Fruit fly (Drosophila melanogaster): Measurements from ENCODE around the gene GATAe.

GATAe gene

DNA sequence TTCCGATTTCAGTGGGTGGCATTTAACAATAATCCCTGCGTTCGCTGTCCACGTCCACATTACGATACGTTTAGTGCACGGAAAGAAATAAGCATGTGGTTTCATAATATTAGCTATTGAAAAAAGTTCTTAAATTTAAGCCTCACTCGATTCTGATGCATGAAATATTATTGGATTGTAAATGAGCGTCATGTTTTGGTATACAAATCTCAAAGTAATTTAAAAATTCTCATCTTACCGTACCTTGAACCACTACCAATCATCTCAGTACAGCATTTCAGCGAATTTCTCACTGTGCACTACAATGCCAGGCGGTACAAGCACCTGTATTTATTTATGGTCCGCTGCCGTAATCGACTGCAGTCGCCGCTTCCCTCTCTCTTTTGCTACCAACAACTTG is 34.7 kb upstream of the GATAe start (continued):
- TF ChIP-seq row (GFP tag; IDR thresholded peaks at IDR 0.05) (no peak), seq (GFP tag; IDR thresholded peaks at IDR 0.05) (no peak), fd96Cb (tag; optimal IDR thresholded peaks at IDR 0.05) (peak; percentile 83), Gug (GFP tag; IDR thresholded peaks at IDR 0.05) (peak; percentile 69), CG8290 (GFP tag; optimal IDR thresholded peaks at IDR 0.05) (no peak), CG8290 (tag; optimal IDR thresholded peaks at IDR 0.05) (peak in 1 of 2 experiments; percentile 82), D19B (GFP tag; optimal IDR thresholded peaks at IDR 0.05) (peak; percentile 54), ERR (GFP tag; optimal IDR thresholded peaks at IDR 0.05) (peak; percentile 46), CG17328 (GFP tag; IDR thresholded peaks at IDR 0.05) (no peak), dysf (GFP tag; IDR thresholded peaks at IDR 0.05) (no peak), zen (tag; optimal IDR thresholded peaks at IDR 0.05) (peak; percentile 64), CG16863 (GFP tag; optimal IDR thresholded peaks at IDR 0.05) (peak; percentile 80), CG32772 (GFP tag; IDR thresholded peaks at IDR 0.05) (no peak), CG7786 (GFP tag; optimal IDR thresholded peaks at IDR 0.05) (peak; percentile 79), Taf1 (GFP tag; IDR thresholded peaks at IDR 0.05) (no peak), vfl (GFP tag; optimal IDR thresholded peaks at IDR 0.05) (peak; percentile 32), Usf (GFP tag; optimal IDR thresholded peaks at IDR 0.05) (peak; percentile 28), CG15011 (GFP tag; optimal IDR thresholded peaks at IDR 0.05) (peak; percentile 56), rib (GFP tag; IDR thresholded peaks at IDR 0.05) (no peak), Ets65A (GFP tag) (peak; percentile 96), lilli (GFP tag; optimal IDR thresholded peaks at IDR 0.05) (peak; percentile 83), Nf-YA (GFP tag; IDR thresholded peaks at IDR 0.05) (no peak), CG8944 (GFP tag; optimal IDR thresholded peaks at IDR 0.05) (peak; percentile 80), CG8924 (tag; optimal IDR thresholded peaks at IDR 0.05) (peak; percentile 82), fd3F (GFP tag; optimal IDR thresholded peaks at IDR 0.05) (peak; percentile 80), CG3065 (GFP tag; optimal IDR thresholded peaks at IDR 0.05) (peak; percentile 6), Fer3 (tag; optimal IDR thresholded peaks at IDR 0.05) (peak; percentile 85), CG11695 (GFP tag; IDR thresholded peaks at IDR 0.05) (no peak), Kr (GFP tag; optimal IDR thresholded peaks at IDR 0.05) (no peak), Hey (tag; optimal IDR thresholded peaks at IDR 0.05) (no peak), CG12236 (GFP tag; optimal IDR thresholded peaks at IDR 0.05) (peak; percentile 48), CG9817 (tag; optimal IDR thresholded peaks at IDR 0.05) (peak; percentile 83), Hr78 (GFP tag; optimal IDR thresholded peaks at IDR 0.05) (peak in 1 of 2 experiments; percentile 54), Stat92E (GFP tag; optimal IDR thresholded peaks at IDR 0.05) (no peak), CG18262 (tag; optimal IDR thresholded peaks at IDR 0.05) (peak; percentile 86), scrt (GFP tag; optimal IDR thresholded peaks at IDR 0.05) (peak; percentile 57), CG5180 (GFP tag; optimal IDR thresholded peaks at IDR 0.05) (peak; percentile 70), CG1603 (tag; optimal IDR thresholded peaks at IDR 0.05) (peak; percentile 87), Doc3 (GFP tag; IDR thresholded peaks at IDR 0.05; ENCODE audit: partially characterized antibody) (no peak), vvl (GFP tag; IDR thresholded peaks at IDR 0.05) (no peak), E2f1 (GFP tag; IDR thresholded peaks at IDR 0.05) (no peak), CG13624 (GFP tag; optimal IDR thresholded peaks at IDR 0.05) (peak; percentile 86), CG6254 (GFP tag; optimal IDR thresholded peaks at IDR 0.05) (peak; percentile 67), insv (GFP tag; optimal IDR thresholded peaks at IDR 0.05) (no peak), BtbVII (GFP tag; optimal IDR thresholded peaks at IDR 0.05) (peak; percentile 75), p53 (GFP tag; optimal IDR thresholded peaks at IDR 0.05) (peak; percentile 57), CG18599 (GFP tag; optimal IDR thresholded peaks at IDR 0.05) (peak; percentile 83), gsb (GFP tag; IDR thresholded peaks at IDR 0.05) (no peak), crol (GFP tag; IDR thresholded peaks at IDR 0.05) (no peak), MTF-1 (GFP tag; optimal IDR thresholded peaks at IDR 0.05; ENCODE audit: borderline replicate concordance) (peak; percentile 4), ab (GFP tag; optimal IDR thresholded peaks at IDR 0.05) (peak; percentile 74), CG4328 (GFP tag; optimal IDR thresholded peaks at IDR 0.05) (peak; percentile 66)

Measured in whole organism, embryonic.